Worm (Caenorhabditis elegans): Measurements from ENCODE around the gene F38A5.22.
A peak's percentile ranks its signal among the peaks of the same experiment; 100 is the strongest.
"Not testable (repeated sequence)": the region's sequence is repeated elsewhere in the genome, so short reads cannot be mapped to it uniquely, and the experiment has no call there.

The F38A5.22 gene

ce11 chrIV:6601213-6601724 is 5.5 kb upstream of the F38A5.22 start, which contains the start of gene sup-36:
TSS of gene sup-36 (plus strand) at chrIV:6601674.
- TF ChIP-seq ceh-82 (tag; optimal IDR thresholded peaks at IDR 0.05) = no peak
- no peak for TF ChIP-seq aly-2 (tag; optimal IDR thresholded peaks at IDR 0.05)
- peak; percentile 12 for TF ChIP-seq crh-2 (tag; optimal IDR thresholded peaks at IDR 0.05)
- peak; percentile 47 for TF ChIP-seq fos-1 (tag; optimal IDR thresholded peaks at IDR 0.05)
- peak; percentile 18 for TF ChIP-seq sma-9 (GFP tag; optimal IDR thresholded peaks at IDR 0.05)
- no peak for TF ChIP-seq sma-9 (tag; optimal IDR thresholded peaks at IDR 0.05)
- no peak for TF ChIP-seq nhr-21 (tag; optimal IDR thresholded peaks at IDR 0.05)
- no peak for TF ChIP-seq nhr-12 (tag; optimal IDR thresholded peaks at IDR 0.05)
- TF ChIP-seq C34F6.9 (tag; optimal IDR thresholded peaks at IDR 0.05) = peak; percentile 51
- no peak for TF ChIP-seq nhr-11 (tag; optimal IDR thresholded peaks at IDR 0.05)
- no peak for TF ChIP-seq nhr-10 (tag; optimal IDR thresholded peaks at IDR 0.05)
- peak; percentile 74 for TF ChIP-seq unc-55 (GFP tag; optimal IDR thresholded peaks at IDR 0.05)
- no peak for TF ChIP-seq nhr-237 (tag; optimal IDR thresholded peaks at IDR 0.05)
- TF ChIP-seq nhr-6 (tag; optimal IDR thresholded peaks at IDR 0.05) = no peak
- TF ChIP-seq ztf-1 (GFP tag; conservative IDR thresholded peaks at IDR 0.05) = no peak
- peak; percentile 62 for TF ChIP-seq nhr-129 (tag; optimal IDR thresholded peaks at IDR 0.05)
- no peak for TF ChIP-seq R02D3.7 (tag; optimal IDR thresholded peaks at IDR 0.05)
- no peak for TF ChIP-seq peb-1 (tag; optimal IDR thresholded peaks at IDR 0.05)
- TF ChIP-seq lin-11 (tag; optimal IDR thresholded peaks at IDR 0.05) = no peak
- no peak for TF ChIP-seq ZK546.5 (tag; optimal IDR thresholded peaks at IDR 0.05)
- no peak for TF ChIP-seq mdl-1 (tag; optimal IDR thresholded peaks at IDR 0.05)
- no peak for TF ChIP-seq alr-1 (tag; optimal IDR thresholded peaks at IDR 0.05)
- TF ChIP-seq nhr-25 (tag; optimal IDR thresholded peaks at IDR 0.05) = no peak
- TF ChIP-seq ceh-16 (tag; optimal IDR thresholded peaks at IDR 0.05) = no peak

- TF ChIP-seq Y55F3AM.14 (GFP tag; optimal IDR thresholded peaks at IDR 0.05) (no peak), snpc-4 (tag; optimal IDR thresholded peaks at IDR 0.05) (no peak), zag-1 (tag; optimal IDR thresholded peaks at IDR 0.05) (no peak), ama-1 (optimal IDR thresholded peaks at IDR 0.05) (no peak)
These were observed 3.7 kb upstream of the F38A5.22 start, which contains the start of gene F38A5.8 for ce11 chrIV:6599447-6599846. TSS of gene F38A5.8 (plus strand) at chrIV:6599747.

- not testable (repeated sequence) for TF ChIP-seq mdl-1, nhr-129, fos-1 (tag; optimal IDR thresholded peaks at IDR 0.05)
These were observed 3.0 kb upstream of the F38A5.22 start, which contains the start of gene nspb-5 for ce11 chrIV:6598740-6599139. TSS of gene nspb-5 (plus strand) at chrIV:6599040.

- not testable (repeated sequence) for TF ChIP-seq lin-13 (GFP tag; optimal IDR thresholded peaks at IDR 0.05); unc-55 (GFP tag; optimal IDR thresholded peaks at IDR 0.05); ztf-1 (GFP tag; conservative IDR thresholded peaks at IDR 0.05)
These were observed 2.2 kb upstream of the F38A5.22 start, which contains the start of gene nspb-4 for ce11 chrIV:6597918-6598317. TSS of gene nspb-4 (plus strand) at chrIV:6598218.

ce11 chrIV:6597298-6597697 is 1.6 kb upstream of the F38A5.22 start, which contains the start of gene F38A5.6:
TSS of gene F38A5.6 (minus strand) at chrIV:6597398.
- no peak for TF ChIP-seq dmd-4 (tag; optimal IDR thresholded peaks at IDR 0.05)
- no peak for TF ChIP-seq nhr-21 (tag; optimal IDR thresholded peaks at IDR 0.05)
- TF ChIP-seq ceh-16 (tag; optimal IDR thresholded peaks at IDR 0.05) = no peak

ce11 chrIV:6594871-6595270 is 869 bp downstream of the F38A5.22 start, which contains the start of gene nspb-3:
TSS of gene nspb-3 (minus strand) at chrIV:6594971.
- not testable (repeated sequence) for TF ChIP-seq nhr-129 (tag; optimal IDR thresholded peaks at IDR 0.05); skn-1 (tag; optimal IDR thresholded peaks at IDR 0.05); unc-55 (GFP tag; optimal IDR thresholded peaks at IDR 0.05)

All from whole organism, L2 larva.